Worm (Caenorhabditis elegans): ENCODE measurements around the gene srb-11.

Gene srb-11

DNA sequence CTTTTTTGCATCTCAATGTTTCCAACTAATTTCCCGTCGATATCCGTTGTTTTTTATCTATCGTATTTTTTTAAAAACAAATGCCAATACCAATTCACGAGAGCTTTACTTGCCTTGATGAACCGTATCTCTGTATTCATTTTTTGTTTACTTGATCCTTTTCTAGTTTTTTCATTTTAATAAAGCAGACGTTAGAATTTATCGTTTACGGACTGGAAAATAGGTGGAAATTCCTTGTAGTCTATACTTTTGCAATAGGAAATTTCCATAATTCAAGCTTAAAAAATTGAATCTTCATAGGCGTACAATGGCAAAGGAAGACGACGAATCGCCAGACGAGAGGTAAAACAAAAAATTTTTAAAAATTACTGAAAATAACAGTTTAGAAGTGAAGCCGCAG lies 32.9 kb downstream of the srb-11 start, which contains the start of gene algn-1:
TSS of gene algn-1 (plus strand) at position 301 of the 400 bp plus-strand sequence.
- TF ChIP-seq klf-2 (GFP tag; conservative IDR thresholded peaks at IDR 0.05) (no peak), med-1 (GFP tag; optimal IDR thresholded peaks at IDR 0.05; ENCODE audit: insufficient read depth) (no peak)

DNA sequence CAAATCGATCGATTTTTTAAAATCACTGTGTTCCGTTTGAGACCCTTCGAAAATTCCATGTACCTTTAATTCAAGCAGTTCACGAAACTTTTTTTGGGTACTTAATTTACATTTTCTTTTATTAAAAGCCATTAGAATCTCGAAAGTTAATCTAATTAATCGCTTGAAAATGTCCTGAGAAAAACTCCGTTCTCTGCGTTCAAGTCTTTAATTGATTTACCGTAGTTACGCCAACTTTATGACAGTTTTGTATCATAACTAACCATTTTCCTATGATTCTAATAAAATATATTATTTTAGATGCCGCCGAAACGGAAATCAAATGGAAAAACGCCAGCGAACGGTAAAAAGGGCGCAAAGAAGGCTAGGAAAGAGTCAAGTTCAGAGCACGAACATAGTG lies 38.5 kb downstream of the srb-11 start, which contains the start of gene jhdm-1:
TSS of gene jhdm-1 (plus strand) at position 301 of the 400 bp plus-strand sequence.
- TF ChIP-seq ref-1 (GFP tag; conservative IDR thresholded peaks at IDR 0.05) = no peak
- TF ChIP-seq ztf-23 (GFP tag; IDR thresholded peaks at IDR 0.05) = no peak
- TF ChIP-seq tab-1 (GFP tag; IDR thresholded peaks at IDR 0.05) = no peak
- no peak for TF ChIP-seq T22C8.4 (GFP tag; IDR thresholded peaks at IDR 0.05)
- TF ChIP-seq klf-2 (GFP tag; conservative IDR thresholded peaks at IDR 0.05) = no peak
- no peak for TF ChIP-seq med-1 (GFP tag; optimal IDR thresholded peaks at IDR 0.05; ENCODE audit: insufficient read depth)
- no peak for TF ChIP-seq cog-1 (tag; optimal IDR thresholded peaks at IDR 0.05)
- TF ChIP-seq flt-1 (GFP tag; IDR thresholded peaks at IDR 0.05) = no peak
- TF ChIP-seq ztf-29 (GFP tag; IDR thresholded peaks at IDR 0.05) = no peak

DNA sequence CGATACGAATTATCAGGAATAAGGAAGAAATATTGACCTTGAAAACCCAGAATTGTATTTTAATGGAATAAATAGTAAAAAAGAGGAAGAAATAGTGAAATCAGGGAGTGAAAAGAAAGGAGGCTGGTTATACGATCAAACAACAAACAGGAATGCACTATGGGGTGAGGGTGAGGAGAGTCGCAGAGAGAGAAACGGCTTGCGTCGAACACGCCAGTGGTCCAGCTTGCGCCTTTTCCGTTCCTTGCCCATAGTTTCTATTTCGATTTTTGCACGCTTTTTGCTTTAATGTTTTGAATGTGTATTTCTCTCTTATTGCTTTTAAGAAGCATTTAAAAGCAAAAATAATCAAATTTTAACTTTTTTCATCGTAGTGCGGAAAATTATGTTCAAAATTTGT lies 39.0 kb downstream of the srb-11 start:
- TF ChIP-seq flt-1 (GFP tag; IDR thresholded peaks at IDR 0.05) (peak; percentile 74), T22C8.4 (GFP tag; IDR thresholded peaks at IDR 0.05) (0 out of 2 replicates have a peak, but pooled peaks have one; percentile 36), ztf-23 (GFP tag; IDR thresholded peaks at IDR 0.05) (peak; percentile 85), klf-2 (GFP tag; conservative IDR thresholded peaks at IDR 0.05) (no peak), ztf-29 (GFP tag; IDR thresholded peaks at IDR 0.05) (peak; percentile 74), ref-1 (GFP tag; conservative IDR thresholded peaks at IDR 0.05) (0 out of 2 replicates have a peak, but pooled peaks have one; percentile 34), med-1 (GFP tag; optimal IDR thresholded peaks at IDR 0.05; ENCODE audit: insufficient read depth) (peak; percentile 35), cog-1 (tag; optimal IDR thresholded peaks at IDR 0.05) (peak; percentile 74), tab-1 (GFP tag; IDR thresholded peaks at IDR 0.05) (peak; percentile 62; the same call in 1 of the 2 replicates)

DNA sequence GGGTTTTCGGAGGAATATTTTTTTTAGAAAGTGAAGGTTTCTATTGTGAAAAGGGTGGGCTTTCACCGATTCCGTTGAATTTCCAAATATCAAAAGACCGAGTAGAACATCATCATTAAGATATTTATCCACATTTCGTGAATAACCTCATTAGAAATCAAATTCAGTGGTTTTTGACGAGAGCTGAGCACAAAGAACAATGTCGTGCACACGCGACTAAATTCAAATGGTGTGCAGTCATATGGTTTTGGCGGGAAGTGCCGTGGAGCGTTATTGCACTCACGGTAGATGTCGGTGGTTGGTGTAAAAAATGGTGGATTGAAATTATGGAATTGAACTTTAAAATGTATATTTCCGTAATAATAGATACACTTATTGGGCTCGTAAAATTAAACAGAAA lies 40.0 kb downstream of the srb-11 start:
- no peak for TF ChIP-seq ztf-29 (GFP tag; IDR thresholded peaks at IDR 0.05)
- no peak for TF ChIP-seq ztf-23 (GFP tag; IDR thresholded peaks at IDR 0.05)
- no peak for TF ChIP-seq flt-1 (GFP tag; IDR thresholded peaks at IDR 0.05)
- no peak for TF ChIP-seq tab-1 (GFP tag; IDR thresholded peaks at IDR 0.05)
- no peak for TF ChIP-seq klf-2 (GFP tag; conservative IDR thresholded peaks at IDR 0.05)
- TF ChIP-seq med-1 (GFP tag; optimal IDR thresholded peaks at IDR 0.05; ENCODE audit: insufficient read depth) = no peak
- TF ChIP-seq T22C8.4 (GFP tag; IDR thresholded peaks at IDR 0.05) = no peak
- TF ChIP-seq ref-1 (GFP tag; conservative IDR thresholded peaks at IDR 0.05) = no peak
- no peak for TF ChIP-seq cog-1 (tag; optimal IDR thresholded peaks at IDR 0.05)

DNA sequence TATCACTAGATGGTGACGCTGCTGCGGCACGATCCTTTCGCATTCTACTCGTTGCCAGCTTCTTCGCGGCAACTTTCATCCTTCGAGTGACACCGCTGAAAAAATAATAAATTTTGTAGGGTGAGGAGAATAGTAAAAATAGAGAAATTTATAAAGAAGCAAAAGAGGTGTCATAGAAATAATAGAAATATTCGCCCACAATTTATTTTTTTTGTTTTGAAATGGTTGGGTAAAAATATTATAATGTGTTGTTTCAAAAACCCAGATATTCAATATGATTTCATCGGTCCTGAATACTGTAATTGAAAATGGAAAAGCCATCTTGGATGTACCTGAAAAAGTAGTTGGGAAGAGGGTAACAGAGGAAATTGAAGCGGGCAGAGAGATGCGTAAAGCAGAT lies 40.4 kb downstream of the srb-11 start, which contains the start of gene set-1:
TSS of gene set-1 (minus strand) at position 101 of the 400 bp plus-strand sequence.
- no peak for TF ChIP-seq tab-1 (GFP tag; IDR thresholded peaks at IDR 0.05)
- no peak for TF ChIP-seq ztf-23 (GFP tag; IDR thresholded peaks at IDR 0.05)
- TF ChIP-seq ztf-29 (GFP tag; IDR thresholded peaks at IDR 0.05) = no peak
- no peak for TF ChIP-seq T22C8.4 (GFP tag; IDR thresholded peaks at IDR 0.05)
- TF ChIP-seq flt-1 (GFP tag; IDR thresholded peaks at IDR 0.05) = no peak
- TF ChIP-seq klf-2 (GFP tag; conservative IDR thresholded peaks at IDR 0.05) = no peak
- TF ChIP-seq med-1 (GFP tag; optimal IDR thresholded peaks at IDR 0.05; ENCODE audit: insufficient read depth) = no peak
- TF ChIP-seq ref-1 (GFP tag; conservative IDR thresholded peaks at IDR 0.05) = no peak
- no peak for TF ChIP-seq cog-1 (tag; optimal IDR thresholded peaks at IDR 0.05)

DNA sequence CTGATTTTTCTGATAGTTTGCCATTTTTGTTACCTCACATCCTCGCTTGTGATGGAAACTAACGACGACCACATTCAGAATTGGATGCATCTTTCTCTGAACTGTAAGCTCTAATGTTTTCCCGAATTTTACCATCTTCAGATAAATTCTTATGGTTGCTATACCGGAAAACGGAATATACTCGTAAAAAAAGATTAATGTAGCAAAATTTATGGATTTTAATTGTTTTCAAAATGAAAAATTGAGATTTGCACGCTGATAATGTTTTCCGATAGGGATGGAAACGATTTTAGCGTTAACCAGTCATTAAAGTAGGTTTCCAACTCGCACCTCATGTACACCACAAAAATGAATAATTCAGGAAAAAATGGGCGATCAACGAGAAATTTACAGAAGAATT lies 42.1 kb downstream of the srb-11 start, which contains the start of gene T26A5.6:
TSS of gene T26A5.6 (minus strand) at position 101 of the 400 bp plus-strand sequence.
- no peak for TF ChIP-seq ztf-23 (GFP tag; IDR thresholded peaks at IDR 0.05)
- TF ChIP-seq flt-1 (GFP tag; IDR thresholded peaks at IDR 0.05) = no peak
- no peak for TF ChIP-seq ref-1 (GFP tag; conservative IDR thresholded peaks at IDR 0.05)
- TF ChIP-seq ztf-29 (GFP tag; IDR thresholded peaks at IDR 0.05) = no peak
- no peak for TF ChIP-seq tab-1 (GFP tag; IDR thresholded peaks at IDR 0.05)
- no peak for TF ChIP-seq cog-1 (tag; optimal IDR thresholded peaks at IDR 0.05)
- no peak for TF ChIP-seq med-1 (GFP tag; optimal IDR thresholded peaks at IDR 0.05; ENCODE audit: insufficient read depth)
- no peak for TF ChIP-seq klf-2 (GFP tag; conservative IDR thresholded peaks at IDR 0.05)
- TF ChIP-seq T22C8.4 (GFP tag; IDR thresholded peaks at IDR 0.05) = no peak

DNA sequence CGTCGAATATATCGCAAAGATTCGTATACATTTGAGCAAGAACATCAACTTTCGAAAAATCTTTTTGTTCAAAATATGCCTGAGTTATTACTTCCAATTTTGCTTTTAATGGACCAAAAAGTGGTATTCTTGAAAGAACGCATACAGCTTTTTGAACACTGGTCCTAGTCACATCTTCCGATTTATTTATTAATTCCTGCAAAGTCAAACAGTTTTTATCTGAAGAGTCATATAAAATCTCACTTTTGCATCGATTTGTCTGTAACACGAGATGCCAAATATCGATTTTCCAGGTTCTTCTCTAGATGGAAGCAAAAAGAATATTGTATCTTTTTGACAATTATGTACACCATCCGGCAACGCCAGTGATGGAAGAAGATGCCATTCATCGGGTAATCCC lies 42.9 kb downstream of the srb-11 start:
- TF ChIP-seq cog-1 (tag; optimal IDR thresholded peaks at IDR 0.05) (no peak), tab-1 (GFP tag; IDR thresholded peaks at IDR 0.05) (no peak), flt-1 (GFP tag; IDR thresholded peaks at IDR 0.05) (no peak), ztf-23 (GFP tag; IDR thresholded peaks at IDR 0.05) (no peak), ref-1 (GFP tag; conservative IDR thresholded peaks at IDR 0.05) (no peak)

DNA sequence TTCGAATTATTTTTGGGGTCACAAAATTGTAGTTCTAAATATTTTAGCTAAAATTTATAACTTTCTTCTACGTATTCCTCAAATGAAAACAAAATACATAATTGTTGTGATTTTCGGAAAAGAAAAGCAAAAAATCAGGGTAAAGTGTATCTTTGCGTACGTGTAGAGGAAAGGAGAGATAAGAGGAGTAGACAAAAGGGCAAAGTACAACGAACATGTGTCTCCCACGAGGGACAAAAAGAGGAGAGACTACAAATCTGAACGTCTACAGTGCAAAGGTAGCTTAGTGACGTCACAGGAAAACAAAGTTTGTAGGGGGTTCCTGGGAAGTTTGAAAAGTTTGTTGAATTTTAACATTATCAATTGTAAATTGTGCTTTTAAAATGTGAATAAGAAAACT lies 45.2 kb downstream of the srb-11 start:
- TF ChIP-seq ztf-23 (GFP tag; IDR thresholded peaks at IDR 0.05) = 0 out of 2 replicates have a peak, but pooled peaks have one; percentile 13
- no peak for TF ChIP-seq ref-1 (GFP tag; conservative IDR thresholded peaks at IDR 0.05)

DNA sequence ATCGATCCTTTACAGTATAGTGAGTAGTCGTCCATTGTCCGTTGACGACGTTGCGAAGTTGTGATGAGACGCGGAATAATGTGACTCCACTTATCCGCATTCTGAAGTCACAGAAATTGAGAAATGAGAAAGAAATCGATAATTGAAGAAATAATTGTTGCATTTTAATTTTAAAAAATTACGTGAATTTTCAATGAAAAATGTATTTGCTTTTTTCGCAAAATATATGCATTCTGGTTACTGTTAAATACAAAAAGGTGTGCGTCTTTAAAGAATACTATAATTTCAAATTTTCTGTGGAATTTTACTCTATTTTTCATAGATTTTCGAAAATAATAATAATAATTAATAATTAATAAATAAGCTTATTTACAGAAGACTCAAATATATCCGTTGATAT lies 45.9 kb downstream of the srb-11 start, which contains the start of gene let-721:
TSS of gene let-721 (minus strand) at position 101 of the 400 bp plus-strand sequence.
- TF ChIP-seq cog-1 (tag; optimal IDR thresholded peaks at IDR 0.05) = no peak
- no peak for TF ChIP-seq flt-1 (GFP tag; IDR thresholded peaks at IDR 0.05)

DNA sequence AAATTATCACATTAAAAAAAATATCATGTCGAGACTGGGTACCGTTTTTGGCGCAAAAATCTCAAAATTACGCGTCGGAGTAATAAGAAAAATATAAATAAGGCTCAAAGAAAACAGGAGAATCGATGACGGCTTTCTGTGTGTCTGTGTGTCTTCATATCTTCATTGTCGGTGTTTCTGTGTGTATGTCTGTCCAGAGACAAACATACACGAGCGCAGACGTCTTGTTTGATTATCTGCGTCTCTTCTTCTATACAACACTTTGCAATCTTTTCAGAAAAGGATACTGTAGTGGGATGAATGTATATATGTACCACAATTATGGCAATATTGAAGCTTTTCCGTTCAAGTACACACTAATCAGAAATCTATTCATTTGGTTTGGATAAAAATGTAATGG lies 48.4 kb downstream of the srb-11 start, which contains the start of gene C05D11.13:
TSS of gene C05D11.13 (minus strand) at position 252 of the 400 bp plus-strand sequence.
- TF ChIP-seq ztf-23 (GFP tag; IDR thresholded peaks at IDR 0.05) (no peak), ztf-29 (GFP tag; IDR thresholded peaks at IDR 0.05) (no peak), tab-1 (GFP tag; IDR thresholded peaks at IDR 0.05) (no peak), T22C8.4 (GFP tag; IDR thresholded peaks at IDR 0.05) (no peak), klf-2 (GFP tag; conservative IDR thresholded peaks at IDR 0.05) (no peak), flt-1 (GFP tag; IDR thresholded peaks at IDR 0.05) (no peak), cog-1 (tag; optimal IDR thresholded peaks at IDR 0.05) (no peak), ref-1 (GFP tag; conservative IDR thresholded peaks at IDR 0.05) (no peak), med-1 (GFP tag; optimal IDR thresholded peaks at IDR 0.05; ENCODE audit: insufficient read depth) (no peak)

All from whole organism, midembryonic.